Fruit fly (Drosophila melanogaster): ENCODE measurements around the gene PIG-U.

Gene PIG-U

DNA sequence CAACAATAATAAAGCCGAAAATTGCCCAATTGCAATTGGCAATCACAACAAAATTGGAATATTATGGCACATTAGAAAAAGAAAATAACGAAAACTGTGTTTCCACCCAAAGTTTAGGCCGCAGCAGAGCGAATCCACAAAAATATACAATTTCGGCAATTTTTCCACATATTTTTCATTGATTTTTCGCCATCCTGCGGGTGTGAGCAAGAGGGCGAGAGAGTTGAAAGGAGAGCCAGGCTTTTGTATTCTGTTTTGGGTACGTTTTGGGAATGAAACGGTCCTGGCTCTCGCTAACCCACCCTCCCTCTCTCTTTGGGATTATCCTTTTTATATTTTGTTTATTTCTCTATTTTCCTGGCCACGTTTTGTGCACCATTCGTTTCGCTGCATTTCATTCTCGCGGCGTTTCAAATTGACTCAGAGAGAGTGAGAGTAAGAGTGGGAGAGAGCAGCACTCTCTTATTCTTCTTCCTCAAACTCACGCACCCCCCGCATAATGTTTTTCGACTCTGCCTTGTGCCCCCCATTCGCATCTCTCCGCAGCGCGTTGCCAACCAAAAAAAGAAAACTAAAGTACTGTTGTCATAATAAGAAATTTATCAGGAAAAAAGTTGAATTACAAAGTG, 28.9 kb downstream of the PIG-U start:
- TF ChIP-seq psq (optimal IDR thresholded peaks at IDR 0.05) = no peak
- TF ChIP-seq EcR (GFP tag; optimal IDR thresholded peaks at IDR 0.05) = no peak

dm6 chr2L:8544636-8545035, 29.7 kb downstream of the PIG-U start:
- TF ChIP-seq psq (optimal IDR thresholded peaks at IDR 0.05) (no peak), CG8478 (optimal IDR thresholded peaks at IDR 0.05) (no peak), Dll (optimal IDR thresholded peaks at IDR 0.05) (no peak), pan (optimal IDR thresholded peaks at IDR 0.05) (no peak), EcR (GFP tag; optimal IDR thresholded peaks at IDR 0.05) (no peak), usp (GFP tag; optimal IDR thresholded peaks at IDR 0.05) (no peak)

DNA sequence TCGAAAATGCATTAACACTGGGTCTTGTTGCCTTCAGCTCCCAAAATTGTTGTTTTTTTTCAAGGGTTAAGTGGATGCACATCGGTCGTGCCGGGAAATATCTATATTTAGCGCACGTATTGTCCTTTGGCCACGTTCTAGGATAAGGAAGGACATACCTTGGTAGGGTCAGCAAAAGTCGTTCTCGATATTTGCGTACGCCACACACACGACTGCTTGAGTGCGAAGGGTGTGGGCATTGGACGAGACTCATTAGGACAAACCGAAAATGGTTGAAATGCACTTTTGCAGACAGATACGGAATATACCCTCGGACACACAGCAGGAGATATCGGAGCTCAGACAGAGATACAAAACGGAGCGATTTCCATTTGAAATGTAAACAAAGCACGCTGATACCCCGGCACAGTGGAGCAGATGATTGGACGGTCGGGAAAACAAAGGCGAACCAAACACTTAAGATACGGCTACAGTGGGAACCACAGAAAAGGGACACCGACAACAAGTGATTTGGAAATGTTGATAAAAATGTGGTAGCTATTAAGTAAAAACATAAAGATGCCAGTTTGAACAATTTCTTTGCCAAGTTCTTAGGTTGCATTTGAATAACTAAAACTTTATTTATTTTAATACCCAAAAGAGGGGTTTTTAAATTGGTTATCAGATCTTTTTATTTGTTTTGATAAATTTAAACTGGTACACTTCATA, 30.7 kb downstream of the PIG-U start:
- TF ChIP-seq EcR (GFP tag; optimal IDR thresholded peaks at IDR 0.05) (no peak), usp (GFP tag; optimal IDR thresholded peaks at IDR 0.05) (no peak), pan (optimal IDR thresholded peaks at IDR 0.05) (no peak), CG8478 (optimal IDR thresholded peaks at IDR 0.05) (no peak), Dll (optimal IDR thresholded peaks at IDR 0.05) (no peak), psq (optimal IDR thresholded peaks at IDR 0.05) (no peak)

dm6 chr2L:8548118-8548517, 33.2 kb downstream of the PIG-U start:
- TF ChIP-seq EcR (GFP tag; optimal IDR thresholded peaks at IDR 0.05) (no peak), Dll (optimal IDR thresholded peaks at IDR 0.05) (no peak), CG8478 (optimal IDR thresholded peaks at IDR 0.05) (no peak), pan (optimal IDR thresholded peaks at IDR 0.05) (no peak), usp (GFP tag; optimal IDR thresholded peaks at IDR 0.05) (no peak), psq (optimal IDR thresholded peaks at IDR 0.05) (no peak)

DNA sequence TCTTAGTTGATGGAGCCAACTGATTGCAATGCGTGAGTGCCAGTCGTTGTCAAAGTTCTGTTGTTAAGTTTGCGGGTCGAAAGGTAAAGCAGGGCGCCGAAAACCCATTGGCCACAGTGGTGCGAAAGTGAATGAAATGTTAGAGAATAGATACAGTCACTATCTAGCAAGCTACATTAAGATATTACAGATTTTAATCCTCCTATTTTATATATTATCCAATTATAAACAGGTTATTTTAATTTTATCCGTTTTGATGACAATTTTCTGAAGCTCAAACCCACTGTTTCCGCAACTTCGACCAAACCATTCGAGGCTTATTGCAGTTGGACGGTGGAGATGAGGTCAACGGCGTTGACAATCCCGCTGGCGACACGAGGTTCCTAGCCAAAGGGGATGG, 37.6 kb downstream of the PIG-U start:
- TF ChIP-seq psq (optimal IDR thresholded peaks at IDR 0.05) (no peak), CG8478 (optimal IDR thresholded peaks at IDR 0.05) (no peak), EcR (GFP tag; optimal IDR thresholded peaks at IDR 0.05) (no peak), usp (GFP tag; optimal IDR thresholded peaks at IDR 0.05) (no peak), Dll (optimal IDR thresholded peaks at IDR 0.05) (no peak), pan (optimal IDR thresholded peaks at IDR 0.05) (no peak)

dm6 chr2L:8553789-8554626, 39.1 kb downstream of the PIG-U start:
- no peak for TF ChIP-seq Dll (optimal IDR thresholded peaks at IDR 0.05)
- no peak for TF ChIP-seq psq (optimal IDR thresholded peaks at IDR 0.05)
- TF ChIP-seq usp (GFP tag; optimal IDR thresholded peaks at IDR 0.05) = no peak
- TF ChIP-seq pan (optimal IDR thresholded peaks at IDR 0.05) = no peak
- no peak for TF ChIP-seq CG8478 (optimal IDR thresholded peaks at IDR 0.05)
- no peak for TF ChIP-seq EcR (GFP tag; optimal IDR thresholded peaks at IDR 0.05)

DNA sequence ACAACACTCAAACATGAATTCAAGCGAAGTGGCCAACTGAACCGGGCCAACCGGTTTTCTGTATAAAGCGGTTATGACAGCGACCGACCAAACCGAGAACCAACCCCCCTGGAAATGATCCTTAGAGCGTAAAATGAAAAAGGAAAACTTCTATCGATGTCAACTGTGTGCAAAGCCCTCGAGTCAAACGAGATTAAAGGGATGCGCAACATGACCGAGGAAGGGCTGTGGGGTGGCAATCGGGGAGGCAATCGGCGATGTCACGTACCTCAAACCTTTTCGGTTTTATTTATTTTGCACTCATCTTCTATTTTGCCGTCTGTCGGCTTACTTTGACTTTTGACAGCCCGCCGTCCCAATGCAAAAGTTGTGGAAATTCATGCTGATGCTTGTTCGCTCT, 41.3 kb downstream of the PIG-U start:
- TF ChIP-seq usp (GFP tag; optimal IDR thresholded peaks at IDR 0.05) (no peak), Dll (optimal IDR thresholded peaks at IDR 0.05) (no peak), CG8478 (optimal IDR thresholded peaks at IDR 0.05) (no peak), psq (optimal IDR thresholded peaks at IDR 0.05) (no peak), pan (optimal IDR thresholded peaks at IDR 0.05) (no peak), EcR (GFP tag; optimal IDR thresholded peaks at IDR 0.05) (no peak)
